Fruit fly (Drosophila melanogaster): ENCODE results near the gene CG31917.

The CG31917 gene

DNA sequence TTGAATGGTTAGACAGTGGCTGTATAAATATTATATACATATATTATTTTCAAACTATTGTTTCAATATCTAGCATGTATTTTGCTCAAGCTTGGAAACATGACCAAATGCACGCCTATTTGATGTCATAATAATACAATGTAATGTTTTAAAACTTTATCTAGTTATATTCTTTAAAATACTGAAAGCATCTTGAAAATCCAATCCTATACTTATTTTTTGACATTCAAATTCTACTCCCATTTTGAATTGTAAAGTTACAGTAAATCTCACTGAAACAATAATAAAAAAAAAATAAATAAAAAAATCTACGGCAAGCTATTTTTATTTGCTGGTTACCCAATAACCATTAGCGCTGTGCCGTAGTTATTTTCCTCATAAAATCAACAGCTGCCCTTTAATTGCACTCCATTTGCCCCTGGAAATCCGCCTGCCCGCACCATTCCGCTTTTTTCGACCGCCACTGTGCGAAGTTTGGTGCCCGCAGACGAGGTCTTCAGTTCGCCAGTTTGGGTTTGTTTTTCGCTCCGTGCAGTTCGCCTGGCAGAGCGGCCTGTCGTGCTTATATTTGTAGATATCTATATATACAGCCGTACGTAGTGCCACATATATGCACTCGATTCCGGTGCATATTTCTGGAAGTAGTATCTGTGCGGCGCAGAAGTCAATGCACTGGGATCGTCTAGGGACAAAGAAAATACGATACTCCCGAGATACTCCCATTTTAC is 34.4 kb upstream of the CG31917 start (continued):
- TF ChIP-seq pita (GFP tag; optimal IDR thresholded peaks at IDR 0.05) (no peak), fd64A (GFP tag; optimal IDR thresholded peaks at IDR 0.05) (no peak), CG12769 (tag; optimal IDR thresholded peaks at IDR 0.05) (peak; percentile 6), mam (GFP tag; optimal IDR thresholded peaks at IDR 0.05) (peak; percentile 54), D19B (GFP tag; optimal IDR thresholded peaks at IDR 0.05) (peak; percentile 25), CG1792 (GFP tag; optimal IDR thresholded peaks at IDR 0.05) (no peak), Atf-2 (GFP tag; optimal IDR thresholded peaks at IDR 0.05) (peak; percentile 13), CG13296 (GFP tag; optimal IDR thresholded peaks at IDR 0.05) (peak; percentile 43), CG34422 (GFP tag; IDR thresholded peaks at IDR 0.05) (peak; percentile 48; the same call in 2 of the 3 replicates), toy (GFP tag; IDR thresholded peaks at IDR 0.05) (no peak), CG2712 (tag; optimal IDR thresholded peaks at IDR 0.05) (peak; percentile 58), MTF-1 (GFP tag; optimal IDR thresholded peaks at IDR 0.05; ENCODE audit: borderline replicate concordance) (peak; percentile 5), otp (GFP tag; IDR thresholded peaks at IDR 0.05) (no peak), zfh2 (GFP tag; optimal IDR thresholded peaks at IDR 0.05) (peak; percentile 15), zf30C (GFP tag; optimal IDR thresholded peaks at IDR 0.05) (no peak), CG7963 (GFP tag; IDR thresholded peaks at IDR 0.05; ENCODE audit: partially characterized antibody) (no peak), Bdp1 (GFP tag; optimal IDR thresholded peaks at IDR 0.05) (no peak), Dad (GFP tag; optimal IDR thresholded peaks at IDR 0.05) (peak; percentile 37), CG3163 (GFP tag; optimal IDR thresholded peaks at IDR 0.05) (no peak), CG2889 (GFP tag; IDR thresholded peaks at IDR 0.05) (no peak; the same call in 2 of the 3 replicates), Lim3 (GFP tag; IDR thresholded peaks at IDR 0.05) (no peak), hbn (GFP tag; IDR thresholded peaks at IDR 0.05; ENCODE audit: partially characterized antibody) (no peak), lola (GFP tag; optimal IDR thresholded peaks at IDR 0.05) (peak in 1 of 3 experiments; percentile 41), CG13424 (tag; optimal IDR thresholded peaks at IDR 0.05) (peak; percentile 70), Gug (GFP tag; IDR thresholded peaks at IDR 0.05) (peak; percentile 85), CG10321 (GFP tag; IDR thresholded peaks at IDR 0.05) (0 out of 2 replicates have a peak, but pooled peaks have one; percentile 35), Myb (GFP tag; optimal IDR thresholded peaks at IDR 0.05) (peak; percentile 18), Lhr (GFP tag; optimal IDR thresholded peaks at IDR 0.05) (no peak), CG5245 (GFP tag; optimal IDR thresholded peaks at IDR 0.05) (no peak), Tbp (GFP tag; optimal IDR thresholded peaks at IDR 0.05) (no peak), BtbVII (GFP tag; optimal IDR thresholded peaks at IDR 0.05) (peak; percentile 46), CG12391 (tag; optimal IDR thresholded peaks at IDR 0.05) (peak; percentile 61), CG16779 (GFP tag; IDR thresholded peaks at IDR 0.05) (peak; percentile 62), z (GFP tag; IDR thresholded peaks at IDR 0.05) (no peak), CG11723 (GFP tag; optimal IDR thresholded peaks at IDR 0.05) (peak; percentile 6), CG1233 (GFP tag; optimal IDR thresholded peaks at IDR 0.05) (peak; percentile 19), Atf3 (GFP tag; optimal IDR thresholded peaks at IDR 0.05) (peak; percentile 5), H15 (GFP tag; IDR thresholded peaks at IDR 0.05) (peak; percentile 43; the same call in 1 of the 3 replicates), CG15479 (GFP tag; optimal IDR thresholded peaks at IDR 0.05) (no peak), so (GFP tag; IDR thresholded peaks at IDR 0.05) (0 out of 3 replicates have a peak, but pooled peaks have one; percentile 39), nerfin-2 (GFP tag; IDR thresholded peaks at IDR 0.05; ENCODE audit: partially characterized antibody) (no peak), sug (tag; optimal IDR thresholded peaks at IDR 0.05) (no peak), Bgb (GFP tag; IDR thresholded peaks at IDR 0.05; ENCODE audit: partially characterized antibody) (no peak), CG14667 (GFP tag; IDR thresholded peaks at IDR 0.05) (peak; percentile 31; the same call in 1 of the 2 replicates), pfk (GFP tag; optimal IDR thresholded peaks at IDR 0.05) (no peak), Hand (GFP tag; optimal IDR thresholded peaks at IDR 0.05) (no peak), CG9797 (GFP tag; optimal IDR thresholded peaks at IDR 0.05) (no peak), Hr39 (optimal IDR thresholded peaks at IDR 0.05) (no peak), CG2199 (GFP tag; IDR thresholded peaks at IDR 0.05) (peak; percentile 74)

All from whole organism, embryonic.